Fruit fly (Drosophila melanogaster) Kc167 (cell line): ENCODE results near the gene CG32266.

Source experiments
- Sin3A ChIP-seq: fragments of >200 bp; optimal IDR thresholded peaks from 2 replicates; lab custom pipeline; 2018; ENCODE audit warnings: missing external identifiers
- h ChIP-seq: fragments of >200 bp; optimal IDR thresholded peaks from 3 replicates; lab custom pipeline; 2018; ENCODE audit warnings: missing external identifiers
- psq ChIP-seq: fragments of >200 bp; optimal IDR thresholded peaks from 2 replicates; lab custom pipeline; 2017; ENCODE audit warnings: missing external identifiers
- ttk ChIP-seq: sonication (Bioruptor generic); optimal IDR thresholded peaks from 2 replicates; lab custom pipeline; 2017; ENCODE audit warnings: missing external identifiers

DNA sequence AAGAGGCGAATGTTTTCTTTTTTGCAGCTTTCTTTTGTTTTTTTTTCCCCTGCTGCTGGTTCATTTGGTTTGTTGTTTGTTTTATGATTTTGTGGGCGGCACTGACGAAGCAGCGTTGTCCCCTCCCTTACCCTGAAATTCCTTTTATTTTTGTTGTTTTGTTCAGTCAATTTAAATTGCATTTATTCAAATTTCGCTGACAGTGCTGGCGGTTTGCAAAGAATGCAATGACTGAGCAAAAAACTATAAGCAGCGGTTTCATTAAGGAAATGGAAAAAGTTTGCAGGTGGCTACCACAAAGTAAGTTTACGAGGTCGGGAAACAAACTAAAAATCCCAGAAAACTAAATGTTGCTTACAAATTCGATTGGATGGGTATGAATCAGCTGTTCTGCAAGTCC is 26.3 kb upstream of the CG32266 start:
- TF ChIP-seq psq (lab: Kevin White, UChicago) (no peak), Sin3A (no peak), ttk (lab: Kevin White, UChicago) (no peak), h (lab: Kevin White, UChicago) (no peak)
